Fruit fly (Drosophila melanogaster): ENCODE measurements around the gene CG9837.

DNA sequence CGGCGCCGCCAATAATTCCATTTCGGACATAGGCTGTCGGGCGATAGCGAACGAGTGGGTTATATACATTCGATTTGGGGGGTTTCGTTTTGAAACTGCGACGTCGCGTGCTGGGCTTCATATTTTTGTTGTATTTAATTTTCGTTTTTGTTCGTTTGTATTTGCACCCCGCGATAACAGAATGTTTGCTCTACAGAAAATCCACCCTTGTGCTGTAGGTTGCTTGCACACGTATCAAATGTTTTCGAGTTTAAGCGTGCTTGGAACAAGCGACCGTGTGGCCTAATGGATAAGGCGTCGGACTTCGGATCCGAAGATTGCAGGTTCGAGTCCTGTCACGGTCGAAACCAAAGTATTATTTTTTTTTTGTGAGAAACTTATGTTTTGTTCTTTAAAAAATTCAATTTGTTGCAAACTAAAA, 49.3 kb upstream of the CG9837 start:
- TF ChIP-seq pan (optimal IDR thresholded peaks at IDR 0.05) (no peak), psq (optimal IDR thresholded peaks at IDR 0.05) (no peak), Dll (optimal IDR thresholded peaks at IDR 0.05) (no peak)
